Worm (Caenorhabditis elegans) whole organism, L1 larva: ENCODE results near the gene del-7.

Experiments used
- C34B4.2 ChIP-seq: sonication (generic microtip); optimal IDR thresholded peaks from 2 replicates; lab custom pipeline; 2017; ENCODE audit warnings: mild to moderate bottlenecking, missing genetic modification characterization, missing compliant biosample characterization
- Y116A8C.19 ChIP-seq: sonication (generic microtip); optimal IDR thresholded peaks from 2 replicates; lab custom pipeline; 2016; ENCODE audit warnings: missing compliant biosample characterization, missing genetic modification characterization, borderline replicate concordance
- aha-1 ChIP-seq: fragments of 150-350 bp; optimal IDR thresholded peaks from 2 replicates; lab custom pipeline; 2014; ENCODE audit warnings: missing biosample characterization, missing genetic modification characterization
- aly-2 ChIP-seq: fragments of 150-350 bp; optimal IDR thresholded peaks from 2 replicates; lab custom pipeline; 2014; ENCODE audit warnings: missing biosample characterization, missing genetic modification characterization
- ama-1 ChIP-seq: fragments of 150-350 bp; optimal IDR thresholded peaks from 2 replicates; lab custom pipeline; 2014
- ceh-63 ChIP-seq: fragments of 200-800 bp; sonication (Bioruptor generic); optimal IDR thresholded peaks from 2 replicates; lab custom pipeline; 2018; ENCODE audit warnings: mild to moderate bottlenecking, missing genetic modification characterization, missing compliant biosample characterization
- ceh-82 ChIP-seq, 3 experiments: fragments of 150-350 bp in 1 of 3; sonication (generic microtip) in 2 of 3; optimal IDR thresholded peaks; 2 replicates each; lab custom pipeline; 2014 to 2017; ENCODE audit warnings: missing biosample characterization in 3 of 3, missing genetic modification characterization in 3 of 3
- ceh-88 ChIP-seq: fragments of 200-800 bp; sonication (Bioruptor generic); IDR thresholded peaks from 2 replicates; pipeline ENCODE4 v1.3.6; 2022; ENCODE audit warnings: missing genetic modification characterization, missing compliant biosample characterization
- ceh-90 ChIP-seq: sonication (generic microtip); optimal IDR thresholded peaks from 2 replicates; lab custom pipeline; 2016; ENCODE audit warnings: missing genetic modification characterization, missing compliant biosample characterization
- ces-1 ChIP-seq: fragments of 150-350 bp; optimal IDR thresholded peaks from 2 replicates; lab custom pipeline; 2014; ENCODE audit warnings: missing biosample characterization, missing genetic modification reagents, missing genetic modification characterization
- dpl-1 ChIP-seq, 3 experiments: fragments of 150-350 bp in 2 of 3; sonication (generic microtip) in 1 of 3; optimal IDR thresholded peaks; 2 replicates each; lab custom pipeline; 2014 to 2017; ENCODE audit warnings: missing biosample characterization in 3 of 3, missing genetic modification characterization in 3 of 3, missing genetic modification reagents in 3 of 3
- efl-1 ChIP-seq, 4 experiments: fragments of 150-350 bp; optimal IDR thresholded peaks in 3 of 4; peaks in 1 of 4; 1 replicate in 1 of 4; 2 replicates in 3 of 4; lab custom pipeline; 2014; ENCODE audit warnings: missing biosample characterization in 2 of 4, missing genetic modification characterization in 2 of 4, missing genetic modification reagents in 2 of 4
- egl-13 ChIP-seq: sonication (generic microtip); optimal IDR thresholded peaks from 2 replicates; lab custom pipeline; 2016; ENCODE audit warnings: missing genotype, missing genetic modification reagents, missing genetic modification characterization, missing compliant biosample characterization
- egl-27 ChIP-seq, 2 experiments: fragments of 150-350 bp in 1 of 2; sonication (generic microtip); optimal IDR thresholded peaks; 3 replicates each; lab custom pipeline; 2017 to 2018; ENCODE audit warnings: missing biosample characterization in 2 of 2, missing genetic modification characterization in 2 of 2, missing genetic modification reagents in 2 of 2
- elt-2 ChIP-seq: sonication (generic microtip); optimal IDR thresholded peaks from 2 replicates; lab custom pipeline; 2016; ENCODE audit warnings: missing genetic modification characterization, mild to moderate bottlenecking, inconsistent platforms, missing compliant biosample characterization, missing genetic modification reagents
- elt-3 ChIP-seq, 6 experiments: fragments of 150-350 bp in 1 of 6; sonication (generic microtip); optimal IDR thresholded peaks; 2 replicates each; lab custom pipeline; 2017 to 2018; ENCODE audit warnings: missing biosample characterization in 6 of 6, missing genetic modification characterization in 6 of 6, inconsistent platforms in 1 of 6
- fkh-10 ChIP-seq: sonication (generic microtip); optimal IDR thresholded peaks from 2 replicates; lab custom pipeline; 2017; ENCODE audit warnings: missing biosample characterization, missing genetic modification reagents, missing genetic modification characterization
- fkh-8 ChIP-seq: sonication (generic microtip); optimal IDR thresholded peaks from 2 replicates; lab custom pipeline; 2016; ENCODE audit warnings: mild to moderate bottlenecking, missing genetic modification characterization, missing compliant biosample characterization
- fos-1 ChIP-seq: fragments of 150-350 bp; optimal IDR thresholded peaks from 2 replicates; lab custom pipeline; 2014; ENCODE audit warnings: missing biosample characterization, missing genetic modification characterization
- jun-1 ChIP-seq: fragments of 150-350 bp; optimal IDR thresholded peaks from 2 replicates; lab custom pipeline; 2014; ENCODE audit warnings: missing biosample characterization, missing genetic modification reagents, missing genetic modification characterization
- lin-39 ChIP-seq: fragments of 150-350 bp; optimal IDR thresholded peaks from 2 replicates; lab custom pipeline; 2014; ENCODE audit warnings: missing biosample characterization, missing genetic modification reagents, missing genetic modification characterization
- lsy-2 ChIP-seq, 2 experiments: fragments of 150-350 bp; optimal IDR thresholded peaks; 2 replicates each; lab custom pipeline; 2014; ENCODE audit warnings: missing biosample characterization in 2 of 2, missing genetic modification characterization in 2 of 2
- mef-2 ChIP-seq: fragments of 150-350 bp; optimal IDR thresholded peaks from 2 replicates; lab custom pipeline; 2014; ENCODE audit warnings: missing biosample characterization, missing genetic modification characterization
- mep-1 ChIP-seq: fragments of 150-350 bp; optimal IDR thresholded peaks from 2 replicates; lab custom pipeline; 2014; ENCODE audit warnings: missing biosample characterization, missing genetic modification characterization
- nhr-19 ChIP-seq: fragments of 200-800 bp; sonication (Bioruptor generic); conservative IDR thresholded peaks from 2 replicates; pipeline ENCODE4 v1.3.6; 2022; ENCODE audit warnings: missing genetic modification characterization, missing compliant biosample characterization
- nhr-47 ChIP-seq: sonication (generic microtip); optimal IDR thresholded peaks from 2 replicates; lab custom pipeline; 2016; ENCODE audit warnings: mild to moderate bottlenecking, missing genetic modification characterization, moderate library complexity, missing compliant biosample characterization
- nhr-76 ChIP-seq: sonication (generic microtip); optimal IDR thresholded peaks from 2 replicates; lab custom pipeline; 2017; ENCODE audit warnings: missing biosample characterization, missing genetic modification characterization
- nhr-85 ChIP-seq: sonication (generic microtip); peaks from one replicate; lab custom pipeline; 2016; ENCODE audit warnings: missing genetic modification characterization, inconsistent platforms, missing compliant biosample characterization
- snu-23 ChIP-seq: sonication (generic microtip); optimal IDR thresholded peaks from 2 replicates; lab custom pipeline; 2016; ENCODE audit warnings: missing genetic modification characterization, missing compliant biosample characterization
- sox-4 ChIP-seq: sonication (generic microtip); optimal IDR thresholded peaks from 2 replicates; lab custom pipeline; 2016; ENCODE audit warnings: missing genetic modification characterization, missing compliant biosample characterization
- sptf-1 ChIP-seq: fragments of 150-350 bp; optimal IDR thresholded peaks from 2 replicates; lab custom pipeline; 2014; ENCODE audit warnings: missing biosample characterization, missing genetic modification characterization
- swsn-7 ChIP-seq: sonication (generic microtip); optimal IDR thresholded peaks from 2 replicates; lab custom pipeline; 2016; ENCODE audit warnings: missing genetic modification characterization, missing compliant biosample characterization
- tbx-2 ChIP-seq: sonication (generic microtip); optimal IDR thresholded peaks from 2 replicates; lab custom pipeline; 2016; ENCODE audit warnings: missing genetic modification characterization, missing compliant biosample characterization
- tlp-1 ChIP-seq: fragments of 150-350 bp; optimal IDR thresholded peaks from 2 replicates; lab custom pipeline; 2014; ENCODE audit warnings: missing biosample characterization, missing genetic modification characterization
- unc-130 ChIP-seq: fragments of 150-350 bp; optimal IDR thresholded peaks from 2 replicates; lab custom pipeline; 2017; ENCODE audit warnings: missing biosample characterization, missing genetic modification characterization, inconsistent platforms
- vab-15 ChIP-seq: sonication (generic microtip); optimal IDR thresholded peaks from 2 replicates; lab custom pipeline; 2017; ENCODE audit warnings: missing genotype, mild to moderate bottlenecking, missing genetic modification characterization, missing compliant biosample characterization
- zag-1 ChIP-seq: fragments of 150-350 bp; optimal IDR thresholded peaks from 2 replicates; lab custom pipeline; 2014; ENCODE audit warnings: missing biosample characterization, missing genetic modification characterization
- zip-4 ChIP-seq: fragments of 200-800 bp; sonication (Bioruptor generic); optimal IDR thresholded peaks from 2 replicates; lab custom pipeline; 2018; ENCODE audit warnings: mild to moderate bottlenecking, missing genetic modification characterization, moderate library complexity, missing compliant biosample characterization

The del-7 gene

DNA sequence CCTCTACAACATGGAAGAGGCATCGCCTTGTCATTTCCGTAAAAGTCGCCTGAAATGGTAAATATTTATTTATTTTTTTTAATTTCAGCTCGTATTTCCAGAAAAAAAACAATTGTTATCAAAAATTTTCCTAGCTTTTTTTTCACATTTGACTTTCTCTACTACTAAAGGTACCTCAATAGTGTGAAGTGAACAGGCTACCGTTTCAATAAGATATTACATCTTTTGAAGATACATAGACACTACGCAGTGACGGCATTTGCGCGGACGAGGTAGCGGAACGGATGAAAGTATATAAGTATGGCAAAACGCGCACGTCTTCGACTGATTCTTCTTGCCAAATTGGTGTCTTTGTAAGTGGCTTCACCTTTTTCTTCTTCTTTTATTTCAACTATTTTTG lies 7.1 kb upstream of the del-7 start, which contains the start of gene col-14:
col-14 (plus strand) TSS at position 301 of the 400 bp plus-strand sequence.
- TF ChIP-seq efl-1 (optimal IDR thresholded peaks at IDR 0.05; lab: Kevin White, UChicago): no peak
- peak in 1 of 2 experiments; percentile 14 for TF ChIP-seq efl-1 (GFP tag; optimal IDR thresholded peaks at IDR 0.05 in 1 of 2; lab: Kevin White, UChicago)
- no peak for TF ChIP-seq nhr-47 (tag; lab: Kevin White, UChicago)
- TF ChIP-seq, all 84 proteins: peak for 1

DNA sequence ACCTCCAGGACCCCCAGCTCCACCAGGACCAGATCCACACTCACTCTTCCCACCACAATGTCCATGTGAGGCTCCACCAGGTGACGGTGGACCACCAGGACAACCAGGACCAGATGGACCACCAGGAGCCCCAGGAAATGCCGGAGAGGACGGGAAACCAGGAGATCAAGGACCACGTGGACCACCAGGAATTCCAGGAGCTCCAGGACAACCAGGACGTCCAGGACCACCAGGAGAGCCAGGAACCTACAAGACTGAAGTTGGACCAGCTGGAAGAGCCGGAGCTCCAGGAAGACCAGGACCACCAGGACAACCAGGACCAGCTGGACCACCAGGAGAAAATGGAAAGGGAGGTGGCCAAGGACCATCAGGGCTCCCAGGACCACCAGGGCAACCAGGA lies 6.1 kb upstream of the del-7 start:
- TF ChIP-seq elt-2 (tag; lab: Kevin White, UChicago) (no peak), vab-15 (tag; lab: Kevin White, UChicago) (no peak), ceh-88 (no peak), lin-39 (no peak), ceh-82 (tag; optimal IDR thresholded peaks at IDR 0.05; lab: Kevin White, UChicago) (no peak), tbx-2 (tag; lab: Kevin White, UChicago) (no peak), Y116A8C.19 (tag; lab: Kevin White, UChicago) (no peak), nhr-76 (tag; lab: Kevin White, UChicago) (no peak), swsn-7 (tag; lab: Kevin White, UChicago) (no peak), C34B4.2 (no peak), nhr-85 (no peak), snu-23 (GFP tag; lab: Kevin White, UChicago) (no peak), aha-1 (tag; lab: Kevin White, UChicago) (no peak), fkh-10 (GFP tag; lab: Kevin White, UChicago) (no peak), mep-1 (tag; lab: Kevin White, UChicago) (no peak), ceh-63 (GFP tag; lab: Kevin White, UChicago) (no peak), tlp-1 (tag; lab: Kevin White, UChicago) (no peak), fos-1 (tag; lab: Kevin White, UChicago) (no peak), fkh-8 (tag; lab: Kevin White, UChicago) (no peak)

DNA sequence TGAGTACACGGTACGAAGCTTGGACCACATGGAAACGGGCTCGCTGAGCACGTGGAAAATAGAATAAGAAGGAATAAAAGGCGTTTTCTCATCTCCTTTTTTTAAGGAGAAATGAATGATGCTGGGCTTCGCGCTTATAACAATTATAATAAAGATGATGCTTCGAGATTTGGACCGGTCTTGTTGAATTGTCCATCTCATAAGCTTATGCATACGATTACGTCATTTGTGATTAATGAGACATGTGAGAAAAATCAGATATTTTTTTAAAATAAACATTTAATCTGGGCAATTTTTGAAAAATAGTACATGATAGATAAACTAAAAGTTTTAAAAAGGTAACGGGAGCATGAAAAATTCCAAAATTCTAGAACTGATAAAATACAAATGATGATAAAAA lies 3.0 kb upstream of the del-7 start, which contains the start of gene C46A5.4:
C46A5.4 (minus strand) TSS at position 101 of the 400 bp plus-strand sequence.
- no peak for TF ChIP-seq ceh-90 (tag; lab: Kevin White, UChicago)
- TF ChIP-seq aly-2 (tag; lab: Kevin White, UChicago): no peak
- no peak for TF ChIP-seq sptf-1 (tag; lab: Kevin White, UChicago)
- no peak for TF ChIP-seq ces-1 (GFP tag; lab: Kevin White, UChicago)
- TF ChIP-seq jun-1 (tag; lab: Kevin White, UChicago): no peak
- no peak for TF ChIP-seq dpl-1 (GFP tag; optimal IDR thresholded peaks at IDR 0.05; lab: Kevin White, UChicago)
- no peak for TF ChIP-seq elt-3 (tag; optimal IDR thresholded peaks at IDR 0.05; lab: Kevin White, UChicago)
- no peak for TF ChIP-seq sox-4 (tag; lab: Kevin White, UChicago)
- no peak for TF ChIP-seq snu-23 (GFP tag; lab: Kevin White, UChicago)
- TF ChIP-seq vab-15 (tag; lab: Kevin White, UChicago): no peak
- no peak for TF ChIP-seq zag-1 (tag; lab: Kevin White, UChicago)
- no peak for TF ChIP-seq tbx-2 (tag; lab: Kevin White, UChicago)
- no peak for TF ChIP-seq C34B4.2
- no peak for TF ChIP-seq elt-2 (tag; lab: Kevin White, UChicago)
- TF ChIP-seq fos-1 (tag; lab: Kevin White, UChicago): no peak
- TF ChIP-seq egl-13 (tag; lab: Kevin White, UChicago): no peak

DNA sequence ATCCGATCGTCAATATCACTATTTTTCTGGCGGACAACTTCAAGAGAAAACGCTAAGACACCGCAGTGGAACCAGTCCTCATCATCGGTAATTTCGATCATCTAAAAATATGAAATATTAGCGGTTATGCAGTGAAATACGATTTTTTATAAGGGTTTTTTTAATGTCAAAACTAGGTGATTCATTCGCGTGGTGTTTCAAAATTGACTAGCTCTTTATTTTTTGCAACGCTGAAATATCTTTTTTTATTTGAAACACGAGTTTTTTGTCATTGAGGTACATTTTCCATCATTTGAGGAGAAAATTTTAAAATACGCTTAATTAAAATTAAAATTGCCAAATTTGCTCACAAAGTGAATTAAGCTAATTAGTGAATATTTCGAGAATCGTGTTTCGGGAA lies 690 bp upstream of the del-7 start, which contains the start of gene dsb-3:
dsb-3 (minus strand) TSS at position 101 of the 400 bp plus-strand sequence.
- no peak for TF ChIP-seq unc-130 (tag; lab: Kevin White, UChicago)
- no peak for TF ChIP-seq nhr-19 (GFP tag; lab: Robert Waterston, UW)
- no peak for TF ChIP-seq egl-27 (tag; optimal IDR thresholded peaks at IDR 0.05; lab: Kevin White, UChicago)
- no peak for TF ChIP-seq nhr-85
- no peak for TF ChIP-seq jun-1 (tag; lab: Kevin White, UChicago)
- no peak for TF ChIP-seq zip-4 (GFP tag; lab: Kevin White, UChicago)
- TF ChIP-seq mef-2: no peak
- no peak for TF ChIP-seq lsy-2 (tag; optimal IDR thresholded peaks at IDR 0.05; lab: Kevin White, UChicago)
- no peak for TF ChIP-seq ama-1
